Worm (Caenorhabditis elegans) whole organism, mixed stage, embryonic: ENCODE data around the gene acs-7.

Experiments
- ces-1 ChIP-seq: fragments of 150-350 bp; optimal IDR thresholded peaks from 2 replicates; lab custom pipeline; 2014; ENCODE audit warnings: missing biosample characterization, missing genetic modification reagents, missing genetic modification characterization
- elt-1 ChIP-seq: sonication (generic microtip); optimal IDR thresholded peaks from 2 replicates; lab custom pipeline; 2017; ENCODE audit warnings: missing genetic modification characterization, mild to moderate bottlenecking, missing compliant biosample characterization, antibody characterized with exemption, moderate library complexity, borderline replicate concordance; ENCODE audit not compliant: insufficient read depth
- ham-2 ChIP-seq: fragments of 200-800 bp; sonication (Bioruptor generic); optimal IDR thresholded peaks from 2 replicates; lab custom pipeline; 2018; ENCODE audit warnings: mild to moderate bottlenecking, missing genetic modification characterization, missing compliant biosample characterization
- mab-5 ChIP-seq: fragments of 150-350 bp; optimal IDR thresholded peaks from 2 replicates; lab custom pipeline; 2014; ENCODE audit warnings: missing biosample characterization, missing genetic modification characterization
- nhr-12 ChIP-seq: fragments of 150-350 bp; optimal IDR thresholded peaks from 2 replicates; lab custom pipeline; 2014; ENCODE audit warnings: missing biosample characterization, missing genetic modification characterization
- nhr-28 ChIP-seq: fragments of 150-350 bp; optimal IDR thresholded peaks from 2 replicates; lab custom pipeline; 2014; ENCODE audit warnings: missing biosample characterization, missing genetic modification characterization
- snpc-4 ChIP-seq: fragments of 150-350 bp; optimal IDR thresholded peaks from 2 replicates; lab custom pipeline; 2014; ENCODE audit warnings: missing biosample characterization, missing genetic modification characterization
- unc-120 ChIP-seq: sonication (generic microtip); optimal IDR thresholded peaks from 2 replicates; lab custom pipeline; 2017; ENCODE audit warnings: missing genetic modification characterization, missing compliant biosample characterization; ENCODE audit not compliant: poor library complexity, severe bottlenecking
- ztf-11 ChIP-seq: fragments of 150-350 bp; optimal IDR thresholded peaks from 2 replicates; lab custom pipeline; 2014; ENCODE audit warnings: missing biosample characterization, missing genetic modification characterization

DNA sequence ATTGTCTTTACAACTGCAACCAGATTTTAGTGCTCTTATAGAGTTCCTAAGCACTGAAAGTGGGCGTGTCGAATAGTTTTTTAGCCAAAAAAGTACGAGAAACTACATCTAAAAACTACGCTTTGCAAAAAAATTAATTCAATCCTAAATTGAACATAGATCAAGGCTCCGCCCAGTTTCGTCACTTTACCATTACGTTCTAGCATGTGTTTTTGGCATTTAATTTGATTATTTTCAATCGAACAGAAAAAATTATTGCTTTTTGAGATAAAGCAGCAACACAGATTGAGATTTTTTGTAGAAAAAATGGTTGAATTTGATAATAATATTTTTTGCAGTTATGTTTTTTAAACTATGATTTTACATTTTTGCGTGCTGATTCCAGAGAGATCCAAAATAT lies 37.6 kb upstream of the acs-7 start, which contains the start of gene nlp-82:
- TF ChIP-seq nhr-12 (tag; lab: Kevin White, UChicago) (no peak), snpc-4 (tag; lab: Kevin White, UChicago) (no peak), elt-1 (tag; lab: Kevin White, UChicago) (no peak), ces-1 (no peak), nhr-28 (tag; lab: Kevin White, UChicago) (no peak), ztf-11 (tag; lab: Kevin White, UChicago) (no peak), mab-5 (tag; lab: Kevin White, UChicago) (no peak), ham-2 (no peak), unc-120 (tag; lab: Kevin White, UChicago) (no peak)
